Worm (Caenorhabditis elegans): ENCODE results near the gene hum-4.

- TF ChIP-seq klf-2 (GFP tag; conservative IDR thresholded peaks at IDR 0.05), result no peak
- no peak for TF ChIP-seq T22C8.4 (GFP tag; IDR thresholded peaks at IDR 0.05)
- TF ChIP-seq ref-1 (GFP tag; conservative IDR thresholded peaks at IDR 0.05), result no peak
- TF ChIP-seq med-1 (GFP tag; optimal IDR thresholded peaks at IDR 0.05; ENCODE audit: insufficient read depth), result no peak
These were observed 18.4 kb downstream of the hum-4 start, which contains the start of gene pek-1 for ce11 chrX:11414837-11415550.
